Worm (Caenorhabditis elegans) whole organism, young adult: ENCODE data around the gene tbc-13.

Experiments used
- F49E8.2 ChIP-seq: sonication (generic microtip); optimal IDR thresholded peaks from 3 replicates; lab custom pipeline; 2017; ENCODE audit warnings: missing genetic modification characterization, mild to moderate bottlenecking, missing compliant biosample characterization, antibody characterized with exemption, moderate library complexity; ENCODE audit not compliant: insufficient read depth
- attf-6 ChIP-seq: fragments of 200-800 bp; sonication (Bioruptor generic); IDR thresholded peaks from 2 replicates; pipeline ENCODE4 v1.3.6; 2022; ENCODE audit warnings: missing genetic modification reagents, missing genetic modification characterization, missing compliant biosample characterization
- bed-2 ChIP-seq: fragments of 200-800 bp; sonication (Bioruptor generic); IDR thresholded peaks from 2 replicates; pipeline ENCODE4 v1.3.6; 2022; ENCODE audit warnings: missing genetic modification reagents, missing genetic modification characterization, missing compliant biosample characterization
- ceh-27 ChIP-seq: fragments of 200-800 bp; sonication (Bioruptor generic); optimal IDR thresholded peaks from 2 replicates; lab custom pipeline; 2018; ENCODE audit warnings: mild to moderate bottlenecking, missing genetic modification characterization, moderate library complexity, missing compliant biosample characterization
- ets-4 ChIP-seq: fragments of 200-800 bp; sonication (Bioruptor generic); optimal IDR thresholded peaks from 2 replicates; lab custom pipeline; 2018; ENCODE audit warnings: mild to moderate bottlenecking, missing genetic modification characterization, missing compliant biosample characterization
- madf-6 ChIP-seq: fragments of 200-800 bp; sonication (Bioruptor generic); IDR thresholded peaks from 2 replicates; pipeline ENCODE4 v1.3.6; 2022; ENCODE audit warnings: missing genetic modification reagents, missing genetic modification characterization, missing compliant biosample characterization
- pha-4 ChIP-seq: fragments of 150-350 bp; sonication (generic microtip); optimal IDR thresholded peaks from 2 replicates; lab custom pipeline; 2014; ENCODE audit warnings: missing biosample characterization, missing genetic modification reagents, missing genetic modification characterization
- rec-8 ChIP-seq, 2 experiments: sonication (generic microtip); optimal IDR thresholded peaks; 2 replicates each; lab custom pipeline; 2016; ENCODE audit warnings: mild to moderate bottlenecking in 2 of 2, missing genetic modification characterization in 2 of 2, missing genetic modification reagents in 2 of 2, missing genotype in 2 of 2, missing biosample characterization in 1 of 2, missing compliant biosample characterization in 1 of 2, moderate library complexity in 1 of 2
- sptf-2 ChIP-seq: fragments of 200-800 bp; sonication (Bioruptor generic); optimal IDR thresholded peaks from 2 replicates; lab custom pipeline; 2018; ENCODE audit warnings: mild to moderate bottlenecking, missing genetic modification characterization, missing compliant biosample characterization
- zfh-2 ChIP-seq: fragments of 200-800 bp; sonication (Bioruptor generic); conservative IDR thresholded peaks from 2 replicates; pipeline ENCODE4 v1.3.6; 2022; ENCODE audit warnings: missing genetic modification reagents, missing genetic modification characterization, missing compliant biosample characterization

- no peak for TF ChIP-seq ceh-27 (GFP tag; lab: Kevin White, UChicago)
- no peak for TF ChIP-seq ets-4 (GFP tag; lab: Kevin White, UChicago)
- no peak for TF ChIP-seq bed-2 (GFP tag; lab: Robert Waterston, UW)
- no peak for TF ChIP-seq F49E8.2 (tag; lab: Kevin White, UChicago)
- no peak for TF ChIP-seq rec-8 (tag; optimal IDR thresholded peaks at IDR 0.05; lab: Kevin White, UChicago)
- no peak for TF ChIP-seq sptf-2
- no peak for TF ChIP-seq zfh-2 (GFP tag; lab: Robert Waterston, UW)
- TF ChIP-seq attf-6 (GFP tag; lab: Robert Waterston, UW), result no peak
- no peak for TF ChIP-seq pha-4 (tag; lab: Kevin White, UChicago)
- no peak for TF ChIP-seq madf-6
These were observed 30.5 kb upstream of the tbc-13 start, which contains the start of the genes T18D3.9 and T18D3.1 for ce11 chrX:12454290-12454795.
